Worm (Caenorhabditis elegans): ENCODE data around the gene T17A3.12.

Gene T17A3.12

ce11 chrIII:180963-181362 lies 36.0 kb upstream of the T17A3.12 start, which contains the start of gene F40G9.5:
F40G9.5 (plus strand) TSS chrIII:181263.
- TF ChIP-seq ztf-11 (tag; optimal IDR thresholded peaks at IDR 0.05) (no peak), elt-3 (tag; optimal IDR thresholded peaks at IDR 0.05) (no peak), drap-1 (GFP tag; optimal IDR thresholded peaks at IDR 0.05) (no peak), ces-1 (GFP tag; optimal IDR thresholded peaks at IDR 0.05) (no peak), unc-62 (GFP tag; optimal IDR thresholded peaks at IDR 0.05) (no peak), bed-3 (GFP tag; optimal IDR thresholded peaks at IDR 0.05) (no peak), nhr-12 (tag; optimal IDR thresholded peaks at IDR 0.05) (no peak), nhr-28 (tag; optimal IDR thresholded peaks at IDR 0.05) (no peak), ceh-39 (tag; optimal IDR thresholded peaks at IDR 0.05) (no peak), nhr-76 (tag; optimal IDR thresholded peaks at IDR 0.05) (no peak), unc-120 (tag; optimal IDR thresholded peaks at IDR 0.05; ENCODE audit: poor library complexity, severe bottlenecking) (no peak), cnd-1 (tag; optimal IDR thresholded peaks at IDR 0.05) (no peak), nhr-237 (tag; optimal IDR thresholded peaks at IDR 0.05) (no peak), pha-4 (tag; optimal IDR thresholded peaks at IDR 0.05) (no peak), tbx-8 (GFP tag; optimal IDR thresholded peaks at IDR 0.05) (no peak), elt-1 (tag; optimal IDR thresholded peaks at IDR 0.05; ENCODE audit: borderline replicate concordance, insufficient read depth) (no peak), lsy-2 (tag; optimal IDR thresholded peaks at IDR 0.05) (no peak), ceh-43 (GFP tag; optimal IDR thresholded peaks at IDR 0.05) (no peak), sem-2 (GFP tag; optimal IDR thresholded peaks at IDR 0.05) (no peak)

- TF ChIP-seq ces-1 (GFP tag; optimal IDR thresholded peaks at IDR 0.05), result no peak
- TF ChIP-seq mep-1 (tag; optimal IDR thresholded peaks at IDR 0.05), result no peak
- no peak for TF ChIP-seq blmp-1 (tag; optimal IDR thresholded peaks at IDR 0.05)
- TF ChIP-seq unc-62 (GFP tag; optimal IDR thresholded peaks at IDR 0.05), result no peak
- TF ChIP-seq lin-32 (GFP tag; optimal IDR thresholded peaks at IDR 0.05), result no peak
- TF ChIP-seq nhr-2 (tag; optimal IDR thresholded peaks at IDR 0.05), result peak; percentile 32
- no peak for TF ChIP-seq ztf-11 (tag; optimal IDR thresholded peaks at IDR 0.05)
- no peak for TF ChIP-seq ham-2 (GFP tag; optimal IDR thresholded peaks at IDR 0.05)
- TF ChIP-seq unc-39 (tag; optimal IDR thresholded peaks at IDR 0.05), result no peak
- peak; percentile 67 for TF ChIP-seq zip-8 (tag; optimal IDR thresholded peaks at IDR 0.05)
- no peak for TF ChIP-seq tbx-8 (GFP tag; optimal IDR thresholded peaks at IDR 0.05)
- no peak for TF ChIP-seq mab-5 (tag; optimal IDR thresholded peaks at IDR 0.05)
- no peak for TF ChIP-seq nhr-237 (tag; optimal IDR thresholded peaks at IDR 0.05)
- TF ChIP-seq unc-120 (tag; optimal IDR thresholded peaks at IDR 0.05; ENCODE audit: poor library complexity, severe bottlenecking), result no peak
- TF ChIP-seq M03D4.4 (tag; optimal IDR thresholded peaks at IDR 0.05), result no peak
- TF ChIP-seq cnd-1 (tag; optimal IDR thresholded peaks at IDR 0.05), result peak; percentile 60
- no peak for TF ChIP-seq ceh-43 (GFP tag; optimal IDR thresholded peaks at IDR 0.05)
- no peak for TF ChIP-seq pha-4 (tag; optimal IDR thresholded peaks at IDR 0.05)
- TF ChIP-seq snpc-4 (tag; optimal IDR thresholded peaks at IDR 0.05), result no peak
- no peak for TF ChIP-seq elt-1 (tag; optimal IDR thresholded peaks at IDR 0.05; ENCODE audit: borderline replicate concordance, insufficient read depth)
- no peak for TF ChIP-seq nhr-12 (tag; optimal IDR thresholded peaks at IDR 0.05)
- TF ChIP-seq ceh-83 (GFP tag; optimal IDR thresholded peaks at IDR 0.05), result no peak
- TF ChIP-seq sem-2 (GFP tag; optimal IDR thresholded peaks at IDR 0.05), result no peak
- TF ChIP-seq elt-3 (tag; optimal IDR thresholded peaks at IDR 0.05), result no peak
- no peak for TF ChIP-seq sptf-1 (tag; optimal IDR thresholded peaks at IDR 0.05)
- no peak for TF ChIP-seq drap-1 (GFP tag; optimal IDR thresholded peaks at IDR 0.05)
- no peak for TF ChIP-seq hlh-1 (tag; optimal IDR thresholded peaks at IDR 0.05)
- TF ChIP-seq lin-13 (tag; optimal IDR thresholded peaks at IDR 0.05), result no peak
- no peak for TF ChIP-seq nhr-76 (tag; optimal IDR thresholded peaks at IDR 0.05)
- no peak for TF ChIP-seq lsy-2 (tag; optimal IDR thresholded peaks at IDR 0.05)
- TF ChIP-seq mls-2 (tag; optimal IDR thresholded peaks at IDR 0.05), result peak; percentile 38
- TF ChIP-seq nhr-28 (tag; optimal IDR thresholded peaks at IDR 0.05), result no peak
Observed at ce11 chrIII:179123-179592, 34.2 kb upstream of the T17A3.12 start, which contains the start of gene F40G9.6. F40G9.6 (plus strand) TSS chrIII:179542.

DNA sequence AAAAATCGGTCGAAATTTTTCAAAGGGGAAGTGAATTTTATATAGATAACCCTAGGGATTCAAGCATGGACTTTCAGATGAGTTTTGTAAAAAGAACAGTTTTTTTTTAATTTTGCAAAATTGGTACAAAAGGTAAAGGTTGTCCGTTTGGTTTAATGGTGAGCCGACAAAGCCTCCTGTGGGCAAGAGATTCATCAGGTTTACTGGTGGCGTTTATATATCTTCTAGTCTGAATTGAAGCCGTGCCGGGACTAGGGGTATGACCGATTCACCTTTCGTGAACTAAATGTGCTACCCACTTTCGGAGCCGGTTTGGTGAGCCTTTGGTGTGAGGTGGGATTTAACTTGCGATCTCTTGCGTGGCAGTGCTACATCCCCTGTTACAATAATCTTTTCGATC lies 33.1 kb upstream of the T17A3.12 start:
- TF ChIP-seq sem-2 (GFP tag; optimal IDR thresholded peaks at IDR 0.05), result no peak
- TF ChIP-seq tbx-8 (GFP tag; optimal IDR thresholded peaks at IDR 0.05), result peak; percentile 23
- no peak for TF ChIP-seq hlh-1 (tag; optimal IDR thresholded peaks at IDR 0.05)

- no peak for TF ChIP-seq unc-120 (tag; optimal IDR thresholded peaks at IDR 0.05; ENCODE audit: poor library complexity, severe bottlenecking)
- TF ChIP-seq M03D4.4 (tag; optimal IDR thresholded peaks at IDR 0.05), result no peak
Observed at ce11 chrIII:177715-178114, 32.7 kb upstream of the T17A3.12 start, which contains the start of gene F40G9.14. F40G9.14 (minus strand) TSS chrIII:177815.
